Worm (Caenorhabditis elegans) whole organism, midembryonic: ENCODE measurements around the gene lgc-6.

Source experiments
- T22C8.4 ChIP-seq: fragments of 200-800 bp; sonication (Bioruptor generic); IDR thresholded peaks from 2 replicates; pipeline ENCODE4 v1.3.6; 2022; ENCODE audit warnings: missing genetic modification characterization, missing compliant biosample characterization
- cog-1 ChIP-seq: sonication (generic microtip); optimal IDR thresholded peaks from 2 replicates; lab custom pipeline; 2016; ENCODE audit warnings: missing genetic modification characterization, missing compliant biosample characterization
- flt-1 ChIP-seq: fragments of 200-800 bp; sonication (Bioruptor generic); IDR thresholded peaks from 2 replicates; pipeline ENCODE4 v1.3.6; 2022; ENCODE audit warnings: missing genetic modification characterization, missing compliant biosample characterization
- klf-2 ChIP-seq: fragments of 200-800 bp; sonication (Bioruptor generic); conservative IDR thresholded peaks from 2 replicates; pipeline ENCODE4 v1.3.6; 2022; ENCODE audit warnings: missing genetic modification reagents, missing genetic modification characterization, missing compliant biosample characterization
- med-1 ChIP-seq: sonication (generic microtip); optimal IDR thresholded peaks from 2 replicates; lab custom pipeline; 2017; ENCODE audit warnings: missing genetic modification characterization, mild to moderate bottlenecking, missing compliant biosample characterization, antibody characterized with exemption, missing genetic modification reagents; ENCODE audit not compliant: insufficient read depth
- ref-1 ChIP-seq: fragments of 200-800 bp; sonication (Bioruptor generic); conservative IDR thresholded peaks from 2 replicates; pipeline ENCODE4 v1.3.6; 2022; ENCODE audit warnings: missing genetic modification reagents, missing genetic modification characterization, missing compliant biosample characterization
- tab-1 ChIP-seq: fragments of 200-800 bp; sonication (Bioruptor generic); IDR thresholded peaks from 2 replicates; pipeline ENCODE4 v1.3.6; 2022; ENCODE audit warnings: missing genetic modification characterization, missing compliant biosample characterization
- ztf-23 ChIP-seq: fragments of 200-800 bp; sonication (Bioruptor generic); IDR thresholded peaks from 2 replicates; pipeline ENCODE4 v1.3.6; 2022; ENCODE audit warnings: missing genetic modification reagents, missing genetic modification characterization, missing compliant biosample characterization
- ztf-29 ChIP-seq: fragments of 200-800 bp; sonication (Bioruptor generic); IDR thresholded peaks from 2 replicates; pipeline ENCODE4 v1.3.6; 2022; ENCODE audit warnings: missing genetic modification reagents, missing genetic modification characterization, missing compliant biosample characterization

lgc-6 gene

DNA sequence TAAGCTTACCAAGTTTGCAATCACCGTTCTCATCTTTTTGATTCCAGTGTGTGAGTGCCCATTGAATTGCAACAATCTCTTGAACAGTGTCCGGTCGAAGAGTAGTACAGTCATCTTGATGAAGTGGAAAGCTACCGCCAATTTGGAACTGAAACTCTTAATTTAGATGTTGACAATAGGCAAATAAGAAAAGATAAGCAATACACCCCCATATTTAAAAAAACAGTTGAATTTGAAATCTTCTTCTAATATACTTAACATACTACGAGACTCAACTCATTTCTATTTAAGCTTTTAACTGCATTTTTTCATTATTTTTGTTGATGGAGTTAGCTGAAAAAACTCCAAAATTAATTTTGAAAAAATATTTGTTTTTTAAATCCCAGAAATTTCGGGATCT lies 27.6 kb upstream of the lgc-6 start:
- TF ChIP-seq tab-1, result no peak
- no peak for TF ChIP-seq ref-1 (GFP tag; lab: Robert Waterston, UW)

DNA sequence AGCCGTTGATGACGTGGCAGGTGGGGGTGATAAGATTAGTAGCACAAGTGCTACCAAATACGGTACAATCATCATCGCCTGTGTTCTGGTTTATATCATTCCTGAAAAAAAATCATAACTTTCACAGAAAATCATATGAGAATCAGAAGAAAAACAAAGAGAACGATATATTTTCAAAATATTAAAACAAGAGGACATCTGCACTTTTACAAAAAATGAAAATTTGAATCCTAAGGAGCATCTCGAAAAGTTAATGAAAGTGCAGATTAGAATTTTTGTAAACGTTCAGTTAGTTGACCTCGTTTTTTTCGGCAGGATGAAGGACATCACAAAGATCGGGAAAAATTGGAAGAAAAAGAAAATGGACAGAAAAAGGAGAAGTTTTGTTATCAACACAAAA lies 26.9 kb upstream of the lgc-6 start, which contains the start of gene F35H10.10:
F35H10.10 (minus strand) TSS at position 101 of the 400 bp plus-strand sequence.
- TF ChIP-seq ztf-23 (GFP tag; lab: Robert Waterston, UW) (no peak), flt-1 (no peak), ref-1 (GFP tag; lab: Robert Waterston, UW) (no peak), T22C8.4 (GFP tag; lab: Robert Waterston, UW) (no peak), ztf-29 (no peak), cog-1 (tag; lab: Kevin White, UChicago) (no peak), klf-2 (no peak), tab-1 (no peak), med-1 (GFP tag; lab: Kevin White, UChicago) (no peak)

DNA sequence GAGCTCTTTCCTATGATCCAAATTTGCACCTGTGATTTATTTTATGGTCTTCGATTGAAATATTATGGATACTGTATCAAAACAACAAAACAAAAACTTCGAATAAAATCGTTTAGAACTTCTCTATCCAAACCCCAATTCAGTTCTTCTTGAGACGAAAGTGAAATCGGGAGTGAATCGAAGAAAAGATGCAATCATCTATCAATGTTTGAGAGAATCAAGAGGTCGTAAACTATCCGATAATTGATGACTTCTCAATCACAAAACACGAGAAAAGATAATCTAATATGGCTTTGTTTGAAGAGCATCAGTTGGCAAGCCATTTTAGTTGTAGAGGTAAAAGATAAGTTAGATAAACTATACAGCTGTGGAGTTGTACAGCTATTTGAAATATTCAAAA lies 21.9 kb upstream of the lgc-6 start:
- TF ChIP-seq T22C8.4 (GFP tag; lab: Robert Waterston, UW) (no peak), ref-1 (GFP tag; lab: Robert Waterston, UW) (no peak), klf-2 (no peak), ztf-23 (GFP tag; lab: Robert Waterston, UW) (no peak), med-1 (GFP tag; lab: Kevin White, UChicago) (no peak), tab-1 (no peak), ztf-29 (no peak), flt-1 (no peak), cog-1 (tag; lab: Kevin White, UChicago) (no peak)

DNA sequence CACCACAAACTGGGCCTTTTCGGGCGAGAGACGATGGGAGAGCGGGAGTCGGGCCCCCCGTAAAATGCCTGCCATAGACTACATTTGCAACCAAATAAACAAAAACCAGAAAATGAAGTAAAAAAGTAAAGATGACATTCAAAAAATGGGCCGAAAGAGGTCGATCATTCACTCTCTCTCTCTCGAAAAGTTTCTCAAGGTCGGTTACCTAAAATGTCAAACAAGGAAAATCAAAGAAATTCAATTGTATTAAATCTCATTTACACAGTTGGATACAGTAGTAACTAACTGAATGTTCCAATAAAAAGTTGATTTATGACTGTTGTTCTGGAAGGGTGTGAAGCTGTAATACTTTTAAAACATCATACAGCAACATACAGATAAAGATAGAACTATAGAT lies 20.9 kb upstream of the lgc-6 start:
- no peak for TF ChIP-seq flt-1
- no peak for TF ChIP-seq klf-2
- no peak for TF ChIP-seq med-1 (GFP tag; lab: Kevin White, UChicago)
- no peak for TF ChIP-seq ztf-23 (GFP tag; lab: Robert Waterston, UW)
- no peak for TF ChIP-seq ztf-29
- TF ChIP-seq cog-1 (tag; lab: Kevin White, UChicago), result no peak
- TF ChIP-seq ref-1 (GFP tag; lab: Robert Waterston, UW), result no peak
- TF ChIP-seq T22C8.4 (GFP tag; lab: Robert Waterston, UW), result no peak
- TF ChIP-seq tab-1, result no peak

DNA sequence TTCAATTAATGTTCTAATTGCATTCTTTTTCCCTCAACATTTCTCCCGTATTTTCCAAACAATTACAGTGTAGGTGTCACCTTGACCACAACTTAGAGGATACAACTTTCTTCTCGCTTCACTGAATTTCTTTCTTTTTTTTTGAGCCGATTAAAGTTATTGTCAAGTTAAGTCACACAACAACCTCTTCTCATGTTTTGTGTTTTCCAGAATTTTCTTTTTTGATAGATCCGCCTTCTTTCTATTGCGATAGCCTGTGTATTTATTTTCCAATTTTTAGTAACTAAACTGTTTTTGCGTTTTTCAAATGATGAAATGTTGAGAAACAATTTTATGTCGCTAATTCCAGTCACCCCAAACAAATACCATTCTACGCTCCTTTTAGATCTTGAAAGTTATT lies 14.1 kb upstream of the lgc-6 start, which contains the start of gene F35H10.3:
F35H10.3 (plus strand) TSS at position 301 of the 400 bp plus-strand sequence.
- TF ChIP-seq ztf-23 (GFP tag; lab: Robert Waterston, UW) (no peak), ztf-29 (no peak), med-1 (GFP tag; lab: Kevin White, UChicago) (no peak), tab-1 (no peak), cog-1 (tag; lab: Kevin White, UChicago) (no peak), ref-1 (GFP tag; lab: Robert Waterston, UW) (no peak), T22C8.4 (GFP tag; lab: Robert Waterston, UW) (no peak), klf-2 (no peak), flt-1 (no peak)

DNA sequence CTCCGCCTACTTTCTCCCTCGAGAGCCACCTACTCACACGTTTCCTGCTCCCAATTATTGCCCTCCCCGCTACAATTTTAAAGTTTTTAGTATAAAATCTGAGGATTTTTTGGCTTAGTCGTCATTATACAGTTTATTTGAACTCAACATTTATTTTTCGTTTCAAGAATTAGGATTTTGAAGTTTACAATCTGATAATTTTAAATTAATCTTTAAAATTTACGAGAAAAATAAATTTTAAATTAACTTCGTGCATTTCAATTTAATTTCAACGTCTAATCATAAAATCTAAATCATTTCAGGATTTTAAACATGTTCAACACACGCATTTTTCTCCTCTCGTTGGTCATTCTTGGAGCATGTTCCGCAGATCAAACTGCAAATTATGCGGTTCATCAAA lies 10.8 kb upstream of the lgc-6 start, which contains the start of gene F35H10.2:
F35H10.2 (plus strand) TSS at position 301 of the 400 bp plus-strand sequence.
- no peak for TF ChIP-seq cog-1 (tag; lab: Kevin White, UChicago)
- TF ChIP-seq klf-2, result no peak
- TF ChIP-seq med-1 (GFP tag; lab: Kevin White, UChicago), result no peak
- TF ChIP-seq flt-1, result no peak
- TF ChIP-seq ztf-29, result no peak
- TF ChIP-seq T22C8.4 (GFP tag; lab: Robert Waterston, UW), result no peak
- TF ChIP-seq ref-1 (GFP tag; lab: Robert Waterston, UW), result no peak
- no peak for TF ChIP-seq ztf-23 (GFP tag; lab: Robert Waterston, UW)
- no peak for TF ChIP-seq tab-1

DNA sequence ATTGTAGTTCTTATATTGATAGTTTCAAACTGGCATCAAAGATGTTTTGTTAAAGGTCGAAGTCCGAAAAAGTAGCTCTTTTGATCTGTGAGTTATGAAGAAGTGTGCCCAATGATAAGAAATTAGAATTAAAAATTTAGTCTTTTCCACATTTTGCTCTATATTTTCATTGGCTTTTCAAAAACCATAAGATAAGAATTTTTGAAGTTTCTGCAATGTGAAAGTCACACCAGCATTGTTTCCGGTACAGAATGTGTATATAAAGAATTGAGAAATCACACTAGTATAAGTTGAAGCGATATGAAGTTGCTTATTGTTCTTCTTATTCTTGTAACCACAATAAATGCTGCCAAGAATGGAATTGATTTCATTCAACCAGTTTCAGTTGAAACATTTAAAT lies 7.2 kb upstream of the lgc-6 start, which contains the start of gene lys-10:
lys-10 (plus strand) TSS at position 301 of the 400 bp plus-strand sequence.
- TF ChIP-seq med-1 (GFP tag; lab: Kevin White, UChicago), result no peak
- no peak for TF ChIP-seq tab-1
- no peak for TF ChIP-seq cog-1 (tag; lab: Kevin White, UChicago)

DNA sequence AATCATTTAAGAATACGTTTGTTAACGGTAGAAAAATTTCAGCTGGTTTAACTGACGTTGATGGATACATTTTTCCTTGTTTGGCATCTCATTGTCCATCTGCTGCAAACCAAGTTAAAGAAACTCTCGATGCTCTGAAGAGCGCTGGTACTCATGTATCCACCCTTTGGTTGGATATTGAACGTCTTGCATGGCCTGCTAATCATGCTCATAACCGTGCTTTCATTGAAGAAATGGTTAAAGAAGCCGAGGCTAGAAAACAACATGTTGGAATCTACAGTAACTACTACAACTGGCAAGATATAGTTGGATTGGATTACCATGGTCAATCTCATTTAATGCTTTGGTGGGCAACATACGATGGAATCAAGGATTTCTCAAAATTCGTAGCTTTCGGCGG lies 6.7 kb upstream of the lgc-6 start:
- TF ChIP-seq cog-1 (tag; lab: Kevin White, UChicago), result no peak
- TF ChIP-seq ztf-23 (GFP tag; lab: Robert Waterston, UW), result no peak
- TF ChIP-seq flt-1, result no peak
- no peak for TF ChIP-seq med-1 (GFP tag; lab: Kevin White, UChicago)
- TF ChIP-seq ztf-29, result no peak
- TF ChIP-seq T22C8.4 (GFP tag; lab: Robert Waterston, UW), result no peak
- TF ChIP-seq ref-1 (GFP tag; lab: Robert Waterston, UW), result no peak
- no peak for TF ChIP-seq tab-1
- no peak for TF ChIP-seq klf-2

DNA sequence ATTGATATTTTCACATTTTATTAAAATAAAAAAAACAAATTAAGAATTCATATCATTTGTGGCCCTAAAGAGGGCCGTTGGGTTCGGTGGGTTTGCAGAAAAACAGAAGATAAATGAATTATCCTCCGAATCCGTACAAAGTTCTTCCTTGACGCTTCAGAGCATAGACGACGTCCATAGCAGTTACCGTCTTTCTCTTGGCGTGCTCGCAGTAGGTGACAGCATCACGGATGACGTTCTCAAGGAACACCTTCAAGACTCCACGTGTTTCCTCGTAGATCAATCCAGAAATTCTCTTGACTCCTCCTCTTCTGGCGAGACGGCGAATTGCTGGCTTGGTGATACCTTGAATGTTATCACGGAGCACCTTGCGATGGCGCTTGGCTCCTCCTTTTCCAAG lies 6.2 kb upstream of the lgc-6 start:
- TF ChIP-seq ztf-23 (GFP tag; lab: Robert Waterston, UW) (no peak), med-1 (GFP tag; lab: Kevin White, UChicago) (no peak), tab-1 (no peak), ref-1 (GFP tag; lab: Robert Waterston, UW) (no peak), klf-2 (no peak)

DNA sequence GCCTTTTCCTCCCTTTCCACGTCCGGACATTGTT lies 6.0 kb upstream of the lgc-6 start, which contains the start of gene his-31:
his-31 (minus strand) TSS at position 30 of the 34 bp plus-strand sequence.
- no peak for TF ChIP-seq cog-1 (tag; lab: Kevin White, UChicago)
- no peak for TF ChIP-seq ztf-29
- TF ChIP-seq klf-2, result no peak
- no peak for TF ChIP-seq flt-1
- no peak for TF ChIP-seq ref-1 (GFP tag; lab: Robert Waterston, UW)
- TF ChIP-seq med-1 (GFP tag; lab: Kevin White, UChicago), result no peak
- TF ChIP-seq T22C8.4 (GFP tag; lab: Robert Waterston, UW), result no peak
- no peak for TF ChIP-seq tab-1
- TF ChIP-seq ztf-23 (GFP tag; lab: Robert Waterston, UW), result no peak
